Worm (Caenorhabditis elegans) whole organism, young adult: ENCODE measurements around the gene T19B10.12.

Experiments used
- F49E8.2 ChIP-seq: sonication (generic microtip); optimal IDR thresholded peaks from 3 replicates; lab custom pipeline; 2017; ENCODE audit warnings: missing genetic modification characterization, mild to moderate bottlenecking, missing compliant biosample characterization, antibody characterized with exemption, moderate library complexity; ENCODE audit not compliant: insufficient read depth
- Y95B8A.8 ChIP-seq: fragments of 200-800 bp; sonication (Bioruptor generic); IDR thresholded peaks from 2 replicates; pipeline ENCODE4 v1.3.6; 2022; ENCODE audit warnings: missing genetic modification reagents, missing genetic modification characterization, missing compliant biosample characterization
- aptf-2 ChIP-seq: fragments of 200-800 bp; sonication (Bioruptor generic); conservative IDR thresholded peaks from 2 replicates; pipeline ENCODE4 v1.3.6; 2022; ENCODE audit warnings: missing genetic modification reagents, missing genetic modification characterization, missing compliant biosample characterization
- bed-2 ChIP-seq: fragments of 200-800 bp; sonication (Bioruptor generic); IDR thresholded peaks from 2 replicates; pipeline ENCODE4 v1.3.6; 2022; ENCODE audit warnings: missing genetic modification reagents, missing genetic modification characterization, missing compliant biosample characterization
- efl-1 ChIP-seq: fragments of 150-350 bp; optimal IDR thresholded peaks from 2 replicates; lab custom pipeline; 2014; ENCODE audit warnings: missing biosample characterization, missing genetic modification reagents, missing genetic modification characterization
- ets-4 ChIP-seq: fragments of 200-800 bp; sonication (Bioruptor generic); optimal IDR thresholded peaks from 2 replicates; lab custom pipeline; 2018; ENCODE audit warnings: mild to moderate bottlenecking, missing genetic modification characterization, missing compliant biosample characterization
- lin-35 ChIP-seq, 3 experiments: fragments of 150-350 bp in 2 of 3; sonication (generic microtip) in 1 of 3; optimal IDR thresholded peaks; 2 replicates each; lab custom pipeline; 2014 to 2018; ENCODE audit warnings: missing biosample characterization in 3 of 3, missing genetic modification characterization in 3 of 3, missing genetic modification reagents in 3 of 3
- mxl-1 ChIP-seq: sonication (generic microtip); optimal IDR thresholded peaks from 2 replicates; lab custom pipeline; 2016; ENCODE audit warnings: missing genetic modification characterization, missing compliant biosample characterization
- nfya-1 ChIP-seq: sonication (generic microtip); optimal IDR thresholded peaks from 2 replicates; lab custom pipeline; 2017; ENCODE audit warnings: antibody characterized with exemption, missing compliant biosample characterization, missing genetic modification characterization, borderline replicate concordance; ENCODE audit not compliant: insufficient read depth
- tbx-9 ChIP-seq: sonication (generic microtip); optimal IDR thresholded peaks from 2 replicates; lab custom pipeline; 2016; ENCODE audit warnings: borderline replicate concordance, missing genetic modification characterization, inconsistent platforms, missing compliant biosample characterization
- zim-3 ChIP-seq: sonication (generic microtip); optimal IDR thresholded peaks from 2 replicates; lab custom pipeline; 2017; ENCODE audit warnings: mild to moderate bottlenecking, missing genetic modification characterization, moderate library complexity, missing compliant biosample characterization

ce11 chrV:11244539-11244938 lies 6.3 kb upstream of the T19B10.12 start, which contains the start of gene mxl-1:
- TF ChIP-seq bed-2 (GFP tag; lab: Robert Waterston, UW) (no peak), tbx-9 (tag; lab: Kevin White, UChicago) (no peak), lin-35 (GFP tag; optimal IDR thresholded peaks at IDR 0.05; lab: Kevin White, UChicago) (no peak), efl-1 (GFP tag; lab: Kevin White, UChicago) (no peak), F49E8.2 (tag; lab: Kevin White, UChicago) (no peak), Y95B8A.8 (no peak), zim-3 (tag; lab: Kevin White, UChicago) (no peak), mxl-1 (tag; lab: Kevin White, UChicago) (no peak), aptf-2 (no peak), ets-4 (GFP tag; lab: Kevin White, UChicago) (no peak), nfya-1 (tag; lab: Kevin White, UChicago) (no peak)
